Fruit fly (Drosophila melanogaster) whole organism, embryonic: Measurements from ENCODE around the gene kat-60L1.

Source experiments
- Bgb ChIP-seq: fragments of 200-800 bp; sonication (Bioruptor generic); IDR thresholded peaks from 2 replicates; pipeline ENCODE4 v1.3.6; 2022; ENCODE audit warnings: missing biosample characterization, missing genetic modification characterization; ENCODE audit not compliant: partially characterized antibody
- CG11696 ChIP-seq: fragments of 200-800 bp; sonication (Bioruptor generic); IDR thresholded peaks from 2 replicates; pipeline ENCODE4 v1.3.6; 2022; ENCODE audit warnings: missing biosample characterization, missing genetic modification characterization
- CG12104 ChIP-seq: fragments of 200-800 bp; sonication (Bioruptor generic); optimal IDR thresholded peaks from 3 replicates; lab custom pipeline; 2016; ENCODE audit warnings: missing biosample characterization, missing genetic modification characterization
- CG12299 ChIP-seq: fragments of 200-800 bp; sonication (Bioruptor generic); optimal IDR thresholded peaks from 2 replicates; lab custom pipeline; 2018; ENCODE audit warnings: missing biosample characterization, mild to moderate bottlenecking, missing genetic modification characterization
- CG12659 ChIP-seq: fragments of 200-800 bp; sonication (Bioruptor generic); optimal IDR thresholded peaks from 3 replicates; lab custom pipeline; 2017; ENCODE audit warnings: mild to moderate bottlenecking, missing biosample characterization, missing genetic modification reagents, missing genetic modification characterization
- CG12744 ChIP-seq: fragments of 200-800 bp; sonication (Bioruptor generic); optimal IDR thresholded peaks from 2 replicates; lab custom pipeline; 2016; ENCODE audit warnings: missing biosample characterization, missing genetic modification characterization
- CG13287 ChIP-seq: fragments of 200-800 bp; sonication (Bioruptor generic); IDR thresholded peaks from 2 replicates; pipeline ENCODE4 v1.3.6; 2022; ENCODE audit warnings: missing biosample characterization, missing genetic modification characterization; ENCODE audit not compliant: partially characterized antibody
- CG14667 ChIP-seq: fragments of 200-800 bp; sonication (Bioruptor generic); IDR thresholded peaks from 2 replicates; pipeline ENCODE4 v1.3.6; 2022; ENCODE audit warnings: missing biosample characterization, missing genetic modification characterization
- CG15514 ChIP-seq: fragments of 200-800 bp; sonication (Bioruptor generic); optimal IDR thresholded peaks from 3 replicates; lab custom pipeline; 2017; ENCODE audit warnings: missing biosample characterization, missing genetic modification characterization, mild to moderate bottlenecking, moderate library complexity, missing genetic modification reagents
- CG1603 ChIP-seq: fragments of 200-800 bp; sonication (Bioruptor generic); optimal IDR thresholded peaks from 2 replicates; lab custom pipeline; 2019; ENCODE audit warnings: missing biosample characterization, mild to moderate bottlenecking, missing genetic modification characterization, moderate library complexity
- CG17568 ChIP-seq: fragments of 200-800 bp; sonication (Bioruptor generic); optimal IDR thresholded peaks from 2 replicates; lab custom pipeline; 2018; ENCODE audit warnings: missing biosample characterization, mild to moderate bottlenecking, missing genetic modification characterization, moderate library complexity
- CG1832 ChIP-seq: fragments of 200-800 bp; sonication (Bioruptor generic); optimal IDR thresholded peaks from 2 replicates; lab custom pipeline; 2017; ENCODE audit warnings: missing biosample characterization, mild to moderate bottlenecking, missing genetic modification characterization, inconsistent platforms
- CG18619 ChIP-seq: fragments of 200-800 bp; sonication (Bioruptor generic); optimal IDR thresholded peaks from 3 replicates; lab custom pipeline; 2017; ENCODE audit warnings: missing biosample characterization, mild to moderate bottlenecking, missing genetic modification characterization
- CG2116 ChIP-seq: fragments of 200-800 bp; sonication (Bioruptor generic); optimal IDR thresholded peaks from 3 replicates; lab custom pipeline; 2018; ENCODE audit warnings: missing biosample characterization, mild to moderate bottlenecking, missing genetic modification characterization
- CG31365 ChIP-seq: fragments of 200-800 bp; sonication (Bioruptor generic); optimal IDR thresholded peaks from 2 replicates; lab custom pipeline; 2018; ENCODE audit warnings: missing biosample characterization, mild to moderate bottlenecking, missing genetic modification characterization
- CG32532 ChIP-seq: fragments of 200-800 bp; sonication (Bioruptor generic); IDR thresholded peaks from 2 replicates; pipeline ENCODE4 v1.3.6; 2022; ENCODE audit warnings: missing biosample characterization, missing genetic modification characterization
- CG4328 ChIP-seq: fragments of 200-800 bp; sonication (Bioruptor generic); optimal IDR thresholded peaks from 3 replicates; lab custom pipeline; 2017; ENCODE audit warnings: missing biosample characterization, missing genetic modification reagents, missing genetic modification characterization
- CG6765 ChIP-seq: fragments of 200-800 bp; sonication (Bioruptor generic); optimal IDR thresholded peaks from 3 replicates; lab custom pipeline; 2017; ENCODE audit warnings: missing biosample characterization, mild to moderate bottlenecking, missing genetic modification characterization
- CG6791 ChIP-seq: fragments of 200-800 bp; sonication (Bioruptor generic); IDR thresholded peaks from 3 replicates; pipeline ENCODE4 v1.3.6; 2022; ENCODE audit warnings: missing biosample characterization, missing genetic modification characterization; ENCODE audit not compliant: partially characterized antibody
- CG7372 ChIP-seq: fragments of 200-800 bp; sonication (Bioruptor generic); IDR thresholded peaks from 2 replicates; pipeline ENCODE4 v1.3.6; 2022; ENCODE audit warnings: missing biosample characterization, missing genetic modification characterization
- CG8089 ChIP-seq: fragments of 200-800 bp; sonication (Bioruptor generic); optimal IDR thresholded peaks from 3 replicates; lab custom pipeline; 2016; ENCODE audit warnings: missing biosample characterization, missing genetic modification characterization
- CG8281 ChIP-seq: fragments of 200-800 bp; sonication (Bioruptor generic); optimal IDR thresholded peaks from 2 replicates; lab custom pipeline; 2018; ENCODE audit warnings: missing biosample characterization, mild to moderate bottlenecking, missing genetic modification characterization, moderate library complexity
- CG9797 ChIP-seq: fragments of 200-800 bp; sonication (Bioruptor generic); optimal IDR thresholded peaks from 3 replicates; lab custom pipeline; 2018; ENCODE audit warnings: missing biosample characterization, mild to moderate bottlenecking, missing genetic modification characterization
- Deaf1 ChIP-seq: fragments of 200-800 bp; optimal IDR thresholded peaks from 3 replicates; lab custom pipeline; 2019; ENCODE audit warnings: missing biosample characterization, mild to moderate bottlenecking, missing genetic modification characterization, moderate library complexity
- Doc3 ChIP-seq: fragments of 200-800 bp; sonication (Bioruptor generic); IDR thresholded peaks from 3 replicates; pipeline ENCODE4 v1.3.6; 2022; ENCODE audit warnings: missing biosample characterization, missing genetic modification characterization; ENCODE audit not compliant: partially characterized antibody
- Drgx ChIP-seq: fragments of 200-800 bp; sonication (Bioruptor generic); IDR thresholded peaks from 2 replicates; pipeline ENCODE4 v1.3.6; 2022; ENCODE audit warnings: missing biosample characterization, missing genetic modification characterization
- E2f2 ChIP-seq: fragments of 200-800 bp; sonication (Bioruptor generic); IDR thresholded peaks from 2 replicates; pipeline ENCODE4 v1.3.6; 2022; ENCODE audit warnings: missing biosample characterization, missing genetic modification characterization
- H15 ChIP-seq: fragments of 200-800 bp; sonication (Bioruptor generic); IDR thresholded peaks from 3 replicates; pipeline ENCODE4 v1.3.6; 2022; ENCODE audit warnings: missing biosample characterization, missing genetic modification characterization
- HmgD ChIP-seq: fragments of 200-800 bp; sonication (Bioruptor generic); optimal IDR thresholded peaks from 3 replicates; lab custom pipeline; 2016; ENCODE audit warnings: missing biosample characterization, missing genetic modification characterization
- MBD-R2 ChIP-seq: fragments of 200-800 bp; sonication (Bioruptor generic); IDR thresholded peaks from 2 replicates; pipeline ENCODE4 v1.3.6; 2022; ENCODE audit warnings: missing biosample characterization, missing genetic modification characterization
- MESR4 ChIP-seq: fragments of 200-800 bp; sonication (Bioruptor generic); optimal IDR thresholded peaks from 2 replicates; lab custom pipeline; 2018; ENCODE audit warnings: missing biosample characterization, mild to moderate bottlenecking, missing genetic modification characterization, moderate library complexity
- Mes4 ChIP-seq: fragments of 200-800 bp; sonication (Bioruptor generic); optimal IDR thresholded peaks from 2 replicates; lab custom pipeline; 2016; ENCODE audit warnings: missing biosample characterization, missing genetic modification characterization
- Pdp1 ChIP-seq, 2 experiments: fragments of 200-800 bp; sonication (Bioruptor generic); optimal IDR thresholded peaks; 3 replicates each; lab custom pipeline; 2016; ENCODE audit warnings: missing biosample characterization in 2 of 2, missing genetic modification characterization in 2 of 2, mild to moderate bottlenecking in 1 of 2, moderate library complexity in 1 of 2
- Rfx ChIP-seq: fragments of 200-800 bp; sonication (Bioruptor generic); IDR thresholded peaks from 2 replicates; pipeline ENCODE4 v1.3.6; 2022; ENCODE audit warnings: missing biosample characterization, missing genetic modification characterization
- Sox100B ChIP-seq: fragments of 200-800 bp; sonication (Bioruptor generic); optimal IDR thresholded peaks from 3 replicates; lab custom pipeline; 2018; ENCODE audit warnings: missing biosample characterization, mild to moderate bottlenecking, missing genetic modification characterization
- YL-1 ChIP-seq: fragments of 200-800 bp; sonication (Bioruptor generic); optimal IDR thresholded peaks from 3 replicates; lab custom pipeline; 2017; ENCODE audit warnings: missing biosample characterization, mild to moderate bottlenecking, missing genetic modification characterization
- bbx ChIP-seq: fragments of 200-800 bp; sonication (Bioruptor generic); IDR thresholded peaks from 2 replicates; pipeline ENCODE4 v1.3.6; 2022; ENCODE audit warnings: missing biosample characterization, missing genetic modification characterization; ENCODE audit not compliant: partially characterized antibody
- chinmo ChIP-seq: fragments of 200-800 bp; sonication (Bioruptor generic); IDR thresholded peaks from 4 replicates; pipeline ENCODE4 v1.3.6; 2022; ENCODE audit warnings: missing biosample characterization, missing genetic modification characterization; ENCODE audit not compliant: partially characterized antibody
- dan ChIP-seq: fragments of 200-800 bp; sonication (Bioruptor generic); IDR thresholded peaks from 2 replicates; pipeline ENCODE4 v1.3.6; 2022; ENCODE audit warnings: missing biosample characterization, missing genetic modification characterization
- gt ChIP-seq: fragments of 200-800 bp; sonication (Bioruptor generic); IDR thresholded peaks from 2 replicates; pipeline ENCODE4 v1.3.6; 2022; ENCODE audit warnings: missing biosample characterization, missing genetic modification characterization
- lilli ChIP-seq: fragments of 200-800 bp; sonication (Bioruptor generic); optimal IDR thresholded peaks from 3 replicates; lab custom pipeline; 2016; ENCODE audit warnings: missing biosample characterization, missing genetic modification characterization
- nerfin-2 ChIP-seq: fragments of 200-800 bp; sonication (Bioruptor generic); IDR thresholded peaks from 2 replicates; pipeline ENCODE4 v1.3.6; 2022; ENCODE audit warnings: missing biosample characterization, missing genetic modification characterization; ENCODE audit not compliant: partially characterized antibody
- pita ChIP-seq: fragments of 200-800 bp; sonication (Bioruptor generic); optimal IDR thresholded peaks from 2 replicates; lab custom pipeline; 2017; ENCODE audit warnings: missing biosample characterization, mild to moderate bottlenecking, missing genetic modification characterization
- sens ChIP-seq: fragments of 200-800 bp; sonication (Bioruptor generic); peaks from one replicate; lab custom pipeline; 2016; ENCODE audit warnings: missing biosample characterization, missing genetic modification characterization
- sna ChIP-seq: fragments of 200-800 bp; sonication (Bioruptor generic); IDR thresholded peaks from 2 replicates; pipeline ENCODE4 v1.3.6; 2022; ENCODE audit warnings: missing biosample characterization, missing genetic modification characterization; ENCODE audit not compliant: partially characterized antibody
- sob ChIP-seq: fragments of 200-800 bp; sonication (Bioruptor generic); IDR thresholded peaks from 2 replicates; pipeline ENCODE4 v1.3.6; 2022; ENCODE audit warnings: missing biosample characterization, missing genetic modification characterization
- stc ChIP-seq: fragments of 200-800 bp; sonication (Bioruptor generic); IDR thresholded peaks from 2 replicates; pipeline ENCODE4 v1.3.6; 2022; ENCODE audit warnings: missing biosample characterization, missing genetic modification characterization
- unc-4 ChIP-seq: fragments of 200-800 bp; sonication (Bioruptor generic); IDR thresholded peaks from 2 replicates; pipeline ENCODE4 v1.3.6; 2022; ENCODE audit warnings: missing biosample characterization, missing genetic modification characterization; ENCODE audit not compliant: partially characterized antibody

kat-60L1 gene

dm6 chr3R:5813157-5813659, 31.6 kb downstream of the kat-60L1 start, which contains the start of gene CG42675:
Gene CG42675 (plus strand): TSS chr3R:5813609.
- TF ChIP-seq CG12299 (no peak), Deaf1 (tag; lab: Kevin White, UChicago) (peak; percentile 25), Drgx (GFP tag; lab: Robert Waterston, UW) (peak; percentile 27; the same call in 1 of the 2 replicates), CG32532 (GFP tag; lab: Robert Waterston, UW) (0 out of 2 replicates have a peak, but pooled peaks have one; percentile 16), CG15514 (no peak), chinmo (GFP tag; lab: Robert Waterston, UW) (0 out of 4 replicates have a peak, but pooled peaks have one; percentile 74), H15 (no peak)

- TF ChIP-seq Pdp1 (GFP tag; optimal IDR thresholded peaks at IDR 0.05; lab: Kevin White, UChicago): no peak
- TF ChIP-seq stc (GFP tag; lab: Robert Waterston, UW): no peak
- TF ChIP-seq CG1603 (tag; lab: Kevin White, UChicago): peak; percentile 36
- TF ChIP-seq sob (GFP tag; lab: Robert Waterston, UW): no peak
- no peak for TF ChIP-seq CG11696
- peak; percentile 48; the same call in 1 of the 2 replicates for TF ChIP-seq nerfin-2 (GFP tag; lab: Robert Waterston, UW)
- no peak for TF ChIP-seq CG12104 (GFP tag; lab: Kevin White, UChicago)
- no peak for TF ChIP-seq Rfx
- TF ChIP-seq CG4328: no peak
- TF ChIP-seq unc-4 (GFP tag; lab: Robert Waterston, UW): peak; percentile 47; the same call in 1 of the 2 replicates
- TF ChIP-seq CG1832: no peak
- no peak for TF ChIP-seq CG6765 (GFP tag; lab: Kevin White, UChicago)
- TF ChIP-seq CG7372 (GFP tag; lab: Robert Waterston, UW): no peak
- no peak for TF ChIP-seq CG8281 (tag; lab: Kevin White, UChicago)
- TF ChIP-seq CG12659: peak; percentile 0
- TF ChIP-seq CG9797: no peak
- peak; percentile 60; the same call in 2 of the 3 replicates for TF ChIP-seq CG6791 (GFP tag; lab: Robert Waterston, UW)
- peak; percentile 61 for TF ChIP-seq CG13287
- TF ChIP-seq CG14667 (GFP tag; lab: Robert Waterston, UW): no peak
- no peak for TF ChIP-seq CG18619
- TF ChIP-seq CG17568 (GFP tag; lab: Kevin White, UChicago): no peak
- no peak for TF ChIP-seq Mes4 (GFP tag; lab: Kevin White, UChicago)
- no peak for TF ChIP-seq Drgx (GFP tag; lab: Robert Waterston, UW)
- no peak for TF ChIP-seq lilli (GFP tag; lab: Kevin White, UChicago)
- TF ChIP-seq sna: peak; percentile 51; the same call in 1 of the 2 replicates
- peak; percentile 45 for TF ChIP-seq YL-1
- peak; percentile 49; the same call in 1 of the 2 replicates for TF ChIP-seq bbx
- no peak for TF ChIP-seq dan (GFP tag; lab: Robert Waterston, UW)
- peak; percentile 29; the same call in 1 of the 2 replicates for TF ChIP-seq Bgb (GFP tag; lab: Robert Waterston, UW)
- TF ChIP-seq gt (GFP tag; lab: Robert Waterston, UW): no peak
- no peak for TF ChIP-seq CG12744
- TF ChIP-seq CG2116 (GFP tag; lab: Kevin White, UChicago): peak; percentile 57
- peak; percentile 81 for TF ChIP-seq MBD-R2 (GFP tag; lab: Robert Waterston, UW)
- TF ChIP-seq HmgD (GFP tag; lab: Kevin White, UChicago): no peak
- no peak for TF ChIP-seq CG31365 (tag; lab: Kevin White, UChicago)
- peak; percentile 36 for TF ChIP-seq MESR4 (GFP tag; lab: Kevin White, UChicago)
- TF ChIP-seq sens (GFP tag; lab: Kevin White, UChicago): peak; percentile 53
- TF ChIP-seq Doc3 (GFP tag; lab: Robert Waterston, UW): peak; percentile 23; the same call in 1 of the 3 replicates
- TF ChIP-seq Sox100B (GFP tag; lab: Kevin White, UChicago): no peak
- no peak for TF ChIP-seq CG8089 (GFP tag; lab: Kevin White, UChicago)
- TF ChIP-seq E2f2 (GFP tag; lab: Robert Waterston, UW): peak; percentile 93
- no peak for TF ChIP-seq pita
Measured at dm6 chr3R:5821243-5821642, 39.7 kb downstream of the kat-60L1 start, which contains the start of gene Hpr1. Gene Hpr1 (minus strand): TSS chr3R:5821440.
